Worm (Caenorhabditis elegans): ENCODE data around the gene nlf-1.
A peak's percentile ranks its signal among the peaks of the same experiment; 100 is the strongest.

nlf-1 gene

DNA sequence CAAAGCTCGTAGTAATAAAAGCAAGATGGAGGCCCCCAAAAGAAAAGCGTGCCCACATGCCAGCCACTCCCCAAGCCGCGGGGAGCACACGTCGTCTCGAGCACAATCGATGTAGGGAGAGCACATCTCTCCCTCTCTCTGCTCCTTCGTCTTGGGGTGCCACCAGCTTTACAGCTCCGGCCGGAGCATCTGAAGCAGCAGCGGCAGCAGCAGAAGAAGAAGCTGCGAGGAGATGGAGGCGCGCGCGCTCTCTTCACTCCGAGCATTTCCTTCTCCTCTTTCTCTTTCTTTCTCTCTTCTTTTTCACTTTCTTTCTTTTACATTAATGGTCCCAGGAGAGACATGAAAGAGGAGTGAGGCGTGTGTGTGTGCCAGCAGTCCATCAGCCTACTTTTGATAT lies 46.7 kb upstream of the nlf-1 start (continued):
- TF ChIP-seq dsc-1 (tag; optimal IDR thresholded peaks at IDR 0.05), result peak; percentile 73
- no peak for TF ChIP-seq nhr-77 (tag; optimal IDR thresholded peaks at IDR 0.05)

DNA sequence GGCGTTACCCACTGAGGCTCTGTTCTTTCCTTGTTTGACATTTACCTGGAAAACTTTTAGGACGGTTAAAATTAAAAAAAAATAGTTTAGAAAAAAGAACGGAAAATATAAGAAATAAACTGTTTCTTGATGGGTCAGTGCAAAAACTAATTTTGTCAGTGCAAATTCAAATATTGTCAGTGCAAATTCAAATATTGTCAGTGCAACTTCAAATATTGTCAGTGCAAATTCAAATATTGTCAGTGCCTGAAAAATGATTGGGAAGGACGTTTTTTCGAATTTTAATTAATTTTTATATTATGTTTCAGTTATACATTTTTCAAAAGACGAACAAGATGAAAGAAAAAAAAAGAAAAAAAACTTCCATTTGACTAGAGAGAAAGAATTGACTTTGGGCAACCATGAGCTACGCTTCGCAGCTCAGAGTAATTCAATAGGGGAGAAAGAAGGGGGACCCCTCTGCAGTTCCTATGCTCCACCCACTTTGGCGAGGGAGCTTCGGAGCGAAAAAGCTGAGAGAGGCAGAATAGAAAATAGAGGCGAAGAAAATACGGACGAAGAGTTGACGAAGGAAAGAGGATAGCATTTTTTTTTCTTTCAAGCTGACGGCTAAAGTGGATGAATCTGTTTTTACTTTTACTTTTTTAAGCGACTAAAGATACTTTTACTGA lies 45.2 kb upstream of the nlf-1 start, which contains the start of gene unc-1:
TSS of gene unc-1 (minus strand) at position 51 of the 671 bp plus-strand sequence.
- peak; percentile 31 for TF ChIP-seq nhr-47 (tag; optimal IDR thresholded peaks at IDR 0.05)
- TF ChIP-seq lsy-2 (tag; optimal IDR thresholded peaks at IDR 0.05), result peak; percentile 13 to 37
- peak; percentile 12 for TF ChIP-seq tbx-2 (tag; optimal IDR thresholded peaks at IDR 0.05)
- no peak for TF ChIP-seq nhr-77 (tag; optimal IDR thresholded peaks at IDR 0.05)
- TF ChIP-seq dsc-1 (tag; optimal IDR thresholded peaks at IDR 0.05), result peak; percentile 21
- TF ChIP-seq ets-5 (GFP tag; IDR thresholded peaks at IDR 0.05), result no peak
- no peak for TF ChIP-seq ztf-4 (tag; optimal IDR thresholded peaks at IDR 0.05)
- peak; percentile 31 for TF ChIP-seq unc-86 (tag; optimal IDR thresholded peaks at IDR 0.05)
- TF ChIP-seq snu-23 (GFP tag; optimal IDR thresholded peaks at IDR 0.05), result peak; percentile 15
- TF ChIP-seq swsn-7 (tag; optimal IDR thresholded peaks at IDR 0.05), result peak; percentile 24
- TF ChIP-seq skn-1 (tag; optimal IDR thresholded peaks at IDR 0.05), result peak; percentile 17
- TF ChIP-seq ces-1 (GFP tag; optimal IDR thresholded peaks at IDR 0.05), result peak; percentile 62
- TF ChIP-seq aha-1 (tag; optimal IDR thresholded peaks at IDR 0.05), result no peak
- peak in 1 of 3 experiments; percentile 55 for TF ChIP-seq ceh-82 (tag; optimal IDR thresholded peaks at IDR 0.05)
- peak; percentile 37 for TF ChIP-seq mep-1 (tag; optimal IDR thresholded peaks at IDR 0.05)
- peak; percentile 87 for TF ChIP-seq lin-14 (GFP tag; optimal IDR thresholded peaks at IDR 0.05)
- TF ChIP-seq nhr-71 (tag; optimal IDR thresholded peaks at IDR 0.05), result peak; percentile 28
- peak; percentile 25 for TF ChIP-seq rnt-1 (tag; optimal IDR thresholded peaks at IDR 0.05)
- peak; percentile 36 for TF ChIP-seq fkh-10 (GFP tag; optimal IDR thresholded peaks at IDR 0.05)

- no peak for TF ChIP-seq mdl-1 (tag; optimal IDR thresholded peaks at IDR 0.05)
- TF ChIP-seq ceh-8 (GFP tag; optimal IDR thresholded peaks at IDR 0.05), result no peak
- TF ChIP-seq egl-27 (tag; optimal IDR thresholded peaks at IDR 0.05), result no peak
- TF ChIP-seq ceh-82 (tag; optimal IDR thresholded peaks at IDR 0.05), result peak in 1 of 3 experiments; percentile 23
- no peak for TF ChIP-seq efl-3 (GFP tag; optimal IDR thresholded peaks at IDR 0.05)
- peak; percentile 7 for TF ChIP-seq nhr-71 (tag; optimal IDR thresholded peaks at IDR 0.05)
- TF ChIP-seq tbx-2 (tag; optimal IDR thresholded peaks at IDR 0.05), result peak; percentile 0
- TF ChIP-seq egl-13 (tag; optimal IDR thresholded peaks at IDR 0.05), result no peak
- TF ChIP-seq nhr-76 (tag; optimal IDR thresholded peaks at IDR 0.05), result no peak
- TF ChIP-seq unc-30 (tag; optimal IDR thresholded peaks at IDR 0.05), result no peak
- peak; percentile 27 for TF ChIP-seq unc-86 (tag; optimal IDR thresholded peaks at IDR 0.05)
- TF ChIP-seq pqm-1 (tag; optimal IDR thresholded peaks at IDR 0.05), result no peak
- TF ChIP-seq lin-14 (GFP tag; optimal IDR thresholded peaks at IDR 0.05), result peak; percentile 56
Observed at ce11 chrX:1060705-1061104, 43.3 kb upstream of the nlf-1 start.

- TF ChIP-seq fkh-10 (GFP tag; optimal IDR thresholded peaks at IDR 0.05) (peak; percentile 90), lin-14 (GFP tag; optimal IDR thresholded peaks at IDR 0.05) (peak; percentile 51), F16B12.6 (tag; optimal IDR thresholded peaks at IDR 0.05) (no peak), egl-13 (tag; optimal IDR thresholded peaks at IDR 0.05) (peak; percentile 2), C04F5.9 (tag; optimal IDR thresholded peaks at IDR 0.05) (no peak), unc-86 (tag; optimal IDR thresholded peaks at IDR 0.05) (no peak), nhr-19 (GFP tag; conservative IDR thresholded peaks at IDR 0.05) (no peak), ceh-88 (GFP tag; IDR thresholded peaks at IDR 0.05) (no peak)
Observed at ce11 chrX:1057821-1058377, 40.5 kb upstream of the nlf-1 start.

- TF ChIP-seq snu-23 (GFP tag; optimal IDR thresholded peaks at IDR 0.05), result peak; percentile 24
- TF ChIP-seq lin-39 (tag; optimal IDR thresholded peaks at IDR 0.05), result peak; percentile 94
- peak; percentile 17 for TF ChIP-seq nhr-20 (tag; optimal IDR thresholded peaks at IDR 0.05)
- TF ChIP-seq efl-1 (optimal IDR thresholded peaks at IDR 0.05), result no peak
- TF ChIP-seq efl-1 (GFP tag; optimal IDR thresholded peaks at IDR 0.05 in 1 of 2), result no peak
- no peak for TF ChIP-seq alr-1 (tag; optimal IDR thresholded peaks at IDR 0.05; ENCODE audit: borderline replicate concordance)
- peak; percentile 40 for TF ChIP-seq mef-2 (tag; optimal IDR thresholded peaks at IDR 0.05)
- TF ChIP-seq lin-14 (GFP tag; optimal IDR thresholded peaks at IDR 0.05), result peak; percentile 73
- peak; percentile 70 for TF ChIP-seq nhr-71 (tag; optimal IDR thresholded peaks at IDR 0.05)
- peak in 1 of 2 experiments; percentile 17 for TF ChIP-seq lsy-2 (tag; optimal IDR thresholded peaks at IDR 0.05)
- TF ChIP-seq nhr-84 (tag; optimal IDR thresholded peaks at IDR 0.05), result no peak
- peak; percentile 53 for TF ChIP-seq rnt-1 (tag; optimal IDR thresholded peaks at IDR 0.05)
- TF ChIP-seq nhr-19 (GFP tag; conservative IDR thresholded peaks at IDR 0.05), result peak; percentile 33; the same call in 1 of the 2 replicates
Observed at ce11 chrX:1053929-1054328, 36.6 kb upstream of the nlf-1 start, which contains the start of gene ncs-3. Gene ncs-3, plus strand, starts transcription at chrX:1054081.
